Fruit fly (Drosophila melanogaster): ENCODE measurements around the gene TyrRII.
"Not testable (repeated sequence)": the region's sequence is repeated elsewhere in the genome, so short reads cannot be mapped to it uniquely, and the experiment has no call there.

TyrRII gene

DNA sequence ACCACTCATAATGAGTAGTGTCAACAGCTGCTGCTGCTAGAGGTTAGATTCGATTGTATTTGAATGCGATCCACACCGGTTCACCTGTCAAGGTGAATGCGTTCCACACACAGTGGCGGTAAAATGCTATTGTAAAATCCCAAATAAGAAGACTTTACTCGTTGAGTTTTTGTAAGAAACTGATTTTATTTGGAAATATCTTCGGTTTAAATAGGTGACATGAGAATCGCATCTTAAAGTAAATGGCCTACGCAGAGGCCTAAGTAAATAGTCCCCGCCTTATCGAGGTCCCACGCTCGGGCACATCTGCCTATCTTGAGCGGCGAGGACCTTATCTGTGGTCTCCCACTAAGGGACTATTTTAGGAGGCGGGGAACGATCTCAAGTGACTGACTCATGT, 26.7 kb downstream of the TyrRII start, which contains the start of gene TyrR:
Gene TyrR (minus strand): TSS at position 101 of the 400 bp plus-strand sequence.
- TF ChIP-seq Myc, psq, h (optimal IDR thresholded peaks at IDR 0.05): not testable (repeated sequence)

DNA sequence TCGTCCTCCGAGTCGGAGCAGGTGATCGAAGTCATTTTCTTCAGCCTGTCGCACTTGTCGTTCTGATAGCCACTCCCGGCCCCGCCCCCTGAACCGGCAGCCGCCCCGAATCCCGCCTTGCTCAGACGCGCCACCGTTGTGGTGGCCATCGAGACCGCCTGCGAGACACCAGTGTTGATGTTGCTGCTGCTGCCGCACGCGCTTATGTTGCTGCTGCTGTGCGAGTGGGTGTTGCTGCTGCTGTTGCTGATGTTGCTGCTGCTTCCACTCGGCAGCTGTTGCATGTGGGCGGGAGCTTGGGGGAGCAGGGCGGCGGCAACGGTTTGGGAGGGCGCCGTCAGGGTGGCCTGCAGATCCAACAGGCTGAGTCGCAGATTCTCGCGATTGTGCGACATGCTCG, 37.5 kb downstream of the TyrRII start:
- no peak for TF ChIP-seq psq (optimal IDR thresholded peaks at IDR 0.05)

DNA sequence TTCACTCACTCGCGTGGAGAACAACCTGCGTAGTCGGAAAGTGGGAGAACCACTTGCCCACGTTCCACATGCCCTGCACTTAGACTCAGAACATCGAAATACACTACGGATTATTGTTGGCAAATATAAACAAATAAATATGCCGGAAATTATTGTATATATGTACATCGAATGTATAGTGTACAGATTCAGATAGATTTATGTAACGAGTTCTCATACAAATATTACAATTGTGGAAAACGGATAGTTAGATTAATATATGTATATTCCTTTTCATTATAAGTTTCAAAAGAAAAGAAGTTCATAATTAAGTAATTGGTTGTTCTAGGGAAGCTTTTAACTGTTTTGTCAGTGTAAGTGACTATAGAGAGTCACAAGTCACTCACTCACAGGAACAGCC, 38.1 kb downstream of the TyrRII start:
- TF ChIP-seq h (optimal IDR thresholded peaks at IDR 0.05) (no peak), Myc (optimal IDR thresholded peaks at IDR 0.05) (no peak), ttk (optimal IDR thresholded peaks at IDR 0.05) (no peak), psq (optimal IDR thresholded peaks at IDR 0.05) (no peak)

DNA sequence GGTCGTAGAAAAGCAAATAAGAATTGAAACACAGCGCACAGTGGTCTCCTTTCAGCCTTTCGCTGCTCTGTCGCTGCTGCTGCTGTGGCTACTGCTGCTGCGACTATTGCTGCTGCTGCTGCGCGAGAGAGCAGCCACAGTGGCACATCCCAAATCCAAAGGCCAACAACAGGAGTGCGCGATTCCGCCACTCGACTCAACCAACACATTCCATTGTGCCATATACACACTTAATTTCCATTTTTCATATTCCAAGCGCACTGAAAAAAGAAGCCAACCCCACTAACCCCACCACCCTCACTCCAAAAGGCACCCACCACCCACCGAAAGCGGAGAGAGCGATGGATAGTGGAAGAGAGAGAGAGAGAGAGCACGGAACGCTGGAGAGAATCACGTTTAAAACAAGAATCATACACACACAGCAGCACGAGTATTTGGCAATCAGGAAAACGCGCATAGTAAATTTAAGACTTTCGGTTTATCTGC, 39.7 kb downstream of the TyrRII start:
- TF ChIP-seq insv (optimal IDR thresholded peaks at IDR 0.05) (no peak), psq (optimal IDR thresholded peaks at IDR 0.05) (no peak), ttk (optimal IDR thresholded peaks at IDR 0.05) (no peak), Sin3A (optimal IDR thresholded peaks at IDR 0.05) (no peak), Myc (optimal IDR thresholded peaks at IDR 0.05) (no peak), h (optimal IDR thresholded peaks at IDR 0.05) (no peak)

DNA sequence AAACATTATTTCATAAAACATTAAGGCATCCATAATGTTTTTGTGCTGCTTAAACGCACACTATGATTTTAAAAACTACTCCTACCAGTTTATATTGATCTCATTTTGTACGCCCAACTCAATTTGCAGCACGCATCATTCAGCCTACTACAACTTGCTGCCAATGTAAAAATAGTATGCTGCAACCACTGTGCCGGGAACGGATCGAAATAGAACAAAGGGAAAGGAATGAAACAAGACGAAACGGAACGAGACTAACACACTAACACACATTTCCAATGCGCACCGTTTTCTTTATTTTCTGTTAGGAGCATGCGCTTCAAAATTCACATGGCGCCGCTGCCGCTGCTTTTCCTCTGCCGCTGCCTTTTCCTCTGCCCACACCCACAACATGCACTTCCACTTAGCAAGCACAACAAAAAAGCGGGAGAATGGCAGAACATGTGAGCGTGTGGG, 40.6 kb downstream of the TyrRII start:
- TF ChIP-seq insv (optimal IDR thresholded peaks at IDR 0.05) (no peak), h (optimal IDR thresholded peaks at IDR 0.05) (no peak), Myc (optimal IDR thresholded peaks at IDR 0.05) (no peak), psq (optimal IDR thresholded peaks at IDR 0.05) (no peak), Sin3A (optimal IDR thresholded peaks at IDR 0.05) (no peak), ttk (optimal IDR thresholded peaks at IDR 0.05) (no peak)

- TF ChIP-seq Myc (optimal IDR thresholded peaks at IDR 0.05), result no peak
- TF ChIP-seq psq (optimal IDR thresholded peaks at IDR 0.05), result no peak
- no peak for TF ChIP-seq ttk (optimal IDR thresholded peaks at IDR 0.05)
- no peak for TF ChIP-seq insv (optimal IDR thresholded peaks at IDR 0.05)
- no peak for TF ChIP-seq h (optimal IDR thresholded peaks at IDR 0.05)
- no peak for TF ChIP-seq Sin3A (optimal IDR thresholded peaks at IDR 0.05)
Measured at dm6 chr3R:17781371-17781770, 45.0 kb downstream of the TyrRII start.

DNA sequence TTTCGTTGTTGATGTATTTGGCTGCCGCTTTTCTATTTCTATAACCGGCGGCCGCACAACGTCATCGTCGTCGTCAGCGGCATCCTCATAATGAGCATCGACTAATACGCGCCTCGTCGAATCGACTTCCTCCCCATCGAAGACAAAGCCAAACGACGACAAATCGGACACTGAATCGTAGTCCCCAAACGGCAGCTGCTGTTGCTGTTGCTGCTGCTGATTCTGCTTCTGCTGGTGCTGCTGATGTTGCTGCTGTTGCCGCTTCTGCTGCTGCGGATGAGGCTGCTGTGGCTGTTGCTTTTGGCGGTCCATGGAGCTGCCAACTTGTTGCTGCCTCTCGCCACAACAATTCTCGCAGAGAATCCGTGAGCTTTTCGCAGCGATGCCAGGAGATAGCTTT, 46.7 kb downstream of the TyrRII start:
- TF ChIP-seq h (optimal IDR thresholded peaks at IDR 0.05), result no peak
- no peak for TF ChIP-seq Myc (optimal IDR thresholded peaks at IDR 0.05)
- TF ChIP-seq ttk (optimal IDR thresholded peaks at IDR 0.05), result no peak
- TF ChIP-seq insv (optimal IDR thresholded peaks at IDR 0.05), result no peak
- no peak for TF ChIP-seq Sin3A (optimal IDR thresholded peaks at IDR 0.05)
- no peak for TF ChIP-seq psq (optimal IDR thresholded peaks at IDR 0.05)

- TF ChIP-seq h (optimal IDR thresholded peaks at IDR 0.05) (no peak), psq (optimal IDR thresholded peaks at IDR 0.05) (no peak), Myc (optimal IDR thresholded peaks at IDR 0.05) (no peak), insv (optimal IDR thresholded peaks at IDR 0.05) (no peak), ttk (optimal IDR thresholded peaks at IDR 0.05) (no peak), Sin3A (optimal IDR thresholded peaks at IDR 0.05) (no peak)
Measured at dm6 chr3R:17784189-17784588, 47.8 kb downstream of the TyrRII start.

dm6 chr3R:17787780-17788179, 51.4 kb downstream of the TyrRII start:
- TF ChIP-seq ttk (optimal IDR thresholded peaks at IDR 0.05), result no peak

DNA sequence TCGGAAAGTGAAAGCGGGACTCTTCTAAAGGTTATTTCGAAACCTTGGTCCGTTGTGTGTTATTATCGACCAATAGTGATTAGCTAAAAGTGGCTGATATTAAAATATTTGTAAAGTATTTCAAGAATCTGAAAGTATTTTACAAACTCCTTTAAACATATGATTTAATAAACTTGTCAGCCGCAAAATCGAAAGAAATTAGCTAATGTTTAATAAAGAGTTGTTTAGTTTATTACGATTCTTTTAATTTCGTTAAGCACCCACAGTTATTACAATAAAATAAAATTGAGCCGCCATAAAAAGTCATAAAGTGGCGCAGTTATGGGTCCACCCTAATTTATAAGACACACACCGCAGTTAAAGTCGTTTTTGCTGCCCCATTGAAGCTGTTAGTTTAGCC, 53.5 kb downstream of the TyrRII start:
- no peak for TF ChIP-seq Sin3A (optimal IDR thresholded peaks at IDR 0.05)
- no peak for TF ChIP-seq h (optimal IDR thresholded peaks at IDR 0.05)
- TF ChIP-seq insv (optimal IDR thresholded peaks at IDR 0.05), result no peak
- no peak for TF ChIP-seq Myc (optimal IDR thresholded peaks at IDR 0.05)
- TF ChIP-seq psq (optimal IDR thresholded peaks at IDR 0.05), result no peak

DNA sequence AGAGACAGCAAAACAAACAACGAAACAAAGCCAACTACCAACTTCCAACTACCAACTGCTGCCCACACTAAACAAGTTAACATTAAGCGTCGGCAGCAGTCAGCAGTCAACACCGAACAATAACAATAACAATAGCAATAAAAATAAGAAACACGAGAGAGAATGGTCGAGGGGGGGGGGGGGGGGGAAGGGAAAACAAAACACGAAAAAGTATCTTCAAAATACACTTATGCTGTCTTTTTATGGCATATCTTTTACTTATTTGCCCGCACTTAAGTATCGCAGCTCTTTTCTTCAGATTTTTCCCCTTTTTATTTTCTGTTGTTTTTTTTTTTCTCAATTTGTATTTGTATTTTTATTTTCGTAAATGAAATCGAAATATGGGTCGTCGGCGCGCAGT, 56.9 kb downstream of the TyrRII start:
- TF ChIP-seq insv (optimal IDR thresholded peaks at IDR 0.05) (no peak), Sin3A (optimal IDR thresholded peaks at IDR 0.05) (no peak), Myc (optimal IDR thresholded peaks at IDR 0.05) (no peak), psq (optimal IDR thresholded peaks at IDR 0.05) (no peak), ttk (optimal IDR thresholded peaks at IDR 0.05) (no peak), h (optimal IDR thresholded peaks at IDR 0.05) (no peak)

DNA sequence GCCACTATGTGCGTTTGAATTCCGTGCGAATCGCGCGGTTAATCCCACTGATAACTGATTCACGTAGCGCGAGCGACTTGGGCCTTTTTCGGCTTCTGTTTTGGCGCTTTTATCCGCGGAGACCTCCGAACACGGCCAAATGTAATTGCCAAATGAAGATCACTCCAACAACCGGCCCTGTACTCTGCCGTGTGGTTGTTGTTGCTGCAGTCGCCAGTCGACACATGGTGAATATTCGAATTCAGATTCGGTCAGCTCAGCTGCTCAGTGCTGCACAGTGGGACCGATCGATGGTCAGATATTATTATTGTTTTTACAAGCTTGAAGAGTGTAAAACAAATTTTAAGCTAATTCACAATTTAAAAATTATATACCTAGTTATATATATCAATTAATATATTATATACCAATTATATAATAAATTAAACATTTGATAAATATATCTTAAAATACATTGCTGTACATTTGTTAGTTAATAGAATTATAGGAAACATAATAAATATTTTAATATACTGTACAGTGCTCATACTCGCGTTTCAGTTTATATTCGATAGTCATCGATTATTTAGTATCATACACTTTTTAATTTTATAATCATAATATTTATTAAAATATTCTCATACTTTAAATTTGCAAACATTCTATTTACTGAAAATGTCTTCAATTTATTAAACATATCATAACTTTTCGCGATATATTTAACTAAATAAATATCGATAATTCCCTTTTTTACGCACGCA, 58.1 kb downstream of the TyrRII start, which contains the start of gene CG43102:
Gene CG43102 (minus strand): TSS at position 156 of the 740 bp plus-strand sequence.
- no peak for TF ChIP-seq Myc (optimal IDR thresholded peaks at IDR 0.05)
- no peak for TF ChIP-seq psq (optimal IDR thresholded peaks at IDR 0.05)
- no peak for TF ChIP-seq Sin3A (optimal IDR thresholded peaks at IDR 0.05)
- TF ChIP-seq ttk (optimal IDR thresholded peaks at IDR 0.05), result no peak
- TF ChIP-seq h (optimal IDR thresholded peaks at IDR 0.05), result no peak
- no peak for TF ChIP-seq insv (optimal IDR thresholded peaks at IDR 0.05)

- no peak for TF ChIP-seq h (optimal IDR thresholded peaks at IDR 0.05)
- no peak for TF ChIP-seq Sin3A (optimal IDR thresholded peaks at IDR 0.05)
- TF ChIP-seq psq (optimal IDR thresholded peaks at IDR 0.05), result no peak
- no peak for TF ChIP-seq ttk (optimal IDR thresholded peaks at IDR 0.05)
- no peak for TF ChIP-seq Myc (optimal IDR thresholded peaks at IDR 0.05)
- no peak for TF ChIP-seq insv (optimal IDR thresholded peaks at IDR 0.05)
Measured at dm6 chr3R:17795075-17795420, 58.6 kb downstream of the TyrRII start, which contains the start of gene pasi1. TSS of gene pasi1 (plus strand) at chr3R:17795075.

Data from Kc167 (cell line).